Fruit fly (Drosophila melanogaster) whole organism, embryonic: ENCODE data around the gene kis.

Source experiments
- Bgb ChIP-seq: fragments of 200-800 bp; sonication (Bioruptor generic); IDR thresholded peaks from 2 replicates; pipeline ENCODE4 v1.3.6; 2022; ENCODE audit warnings: missing biosample characterization, missing genetic modification characterization; ENCODE audit not compliant: partially characterized antibody
- CG10267 ChIP-seq: fragments of 200-800 bp; sonication (Bioruptor generic); optimal IDR thresholded peaks from 2 replicates; lab custom pipeline; 2018; ENCODE audit warnings: missing biosample characterization, mild to moderate bottlenecking, missing genetic modification characterization, moderate library complexity
- CG11504 ChIP-seq: fragments of 200-800 bp; sonication (Bioruptor generic); optimal IDR thresholded peaks from 3 replicates; lab custom pipeline; 2019; ENCODE audit warnings: missing biosample characterization, mild to moderate bottlenecking, missing genetic modification characterization, moderate library complexity
- CG12659 ChIP-seq: fragments of 200-800 bp; sonication (Bioruptor generic); optimal IDR thresholded peaks from 3 replicates; lab custom pipeline; 2017; ENCODE audit warnings: mild to moderate bottlenecking, missing biosample characterization, missing genetic modification reagents, missing genetic modification characterization
- CG13287 ChIP-seq: fragments of 200-800 bp; sonication (Bioruptor generic); IDR thresholded peaks from 2 replicates; pipeline ENCODE4 v1.3.6; 2022; ENCODE audit warnings: missing biosample characterization, missing genetic modification characterization; ENCODE audit not compliant: partially characterized antibody
- CG15514 ChIP-seq: fragments of 200-800 bp; sonication (Bioruptor generic); optimal IDR thresholded peaks from 3 replicates; lab custom pipeline; 2017; ENCODE audit warnings: missing biosample characterization, missing genetic modification characterization, mild to moderate bottlenecking, moderate library complexity, missing genetic modification reagents
- CG15601 ChIP-seq: fragments of 200-800 bp; sonication (Bioruptor generic); optimal IDR thresholded peaks from 3 replicates; lab custom pipeline; 2019; ENCODE audit warnings: missing biosample characterization, mild to moderate bottlenecking, missing genetic modification characterization, moderate library complexity
- CG1603 ChIP-seq: fragments of 200-800 bp; sonication (Bioruptor generic); optimal IDR thresholded peaks from 2 replicates; lab custom pipeline; 2019; ENCODE audit warnings: missing biosample characterization, mild to moderate bottlenecking, missing genetic modification characterization, moderate library complexity
- CG18262 ChIP-seq: fragments of 200-800 bp; optimal IDR thresholded peaks from 3 replicates; lab custom pipeline; 2019; ENCODE audit warnings: missing biosample characterization, mild to moderate bottlenecking, missing genetic modification characterization, moderate library complexity
- CG2116 ChIP-seq: fragments of 200-800 bp; sonication (Bioruptor generic); optimal IDR thresholded peaks from 3 replicates; lab custom pipeline; 2018; ENCODE audit warnings: missing biosample characterization, mild to moderate bottlenecking, missing genetic modification characterization
- CG2199 ChIP-seq: fragments of 200-800 bp; sonication (Bioruptor generic); IDR thresholded peaks from 3 replicates; pipeline ENCODE4 v1.3.6; 2022; ENCODE audit warnings: missing biosample characterization, missing genetic modification characterization
- CG32772 ChIP-seq: fragments of 200-800 bp; sonication (Bioruptor generic); IDR thresholded peaks from 2 replicates; pipeline ENCODE4 v1.3.6; 2022; ENCODE audit warnings: missing biosample characterization, missing genetic modification characterization
- CG33213 ChIP-seq: fragments of 200-800 bp; sonication (Bioruptor generic); optimal IDR thresholded peaks from 3 replicates; lab custom pipeline; 2016; ENCODE audit warnings: missing biosample characterization, missing genetic modification characterization
- CG34422 ChIP-seq: fragments of 200-800 bp; sonication (Bioruptor generic); IDR thresholded peaks from 3 replicates; pipeline ENCODE4 v1.3.6; 2022; ENCODE audit warnings: missing biosample characterization, missing genetic modification characterization
- CG4328 ChIP-seq: fragments of 200-800 bp; sonication (Bioruptor generic); optimal IDR thresholded peaks from 3 replicates; lab custom pipeline; 2017; ENCODE audit warnings: missing biosample characterization, missing genetic modification reagents, missing genetic modification characterization
- CG4617 ChIP-seq: fragments of 200-800 bp; sonication (Bioruptor generic); optimal IDR thresholded peaks from 3 replicates; lab custom pipeline; 2016; ENCODE audit warnings: missing biosample characterization, missing genetic modification characterization, borderline replicate concordance
- CG7963 ChIP-seq: fragments of 200-800 bp; sonication (Bioruptor generic); IDR thresholded peaks from 3 replicates; pipeline ENCODE4 v1.3.6; 2022; ENCODE audit warnings: missing biosample characterization, missing genetic modification characterization; ENCODE audit not compliant: partially characterized antibody
- CG8388 ChIP-seq: fragments of 200-800 bp; sonication (Bioruptor generic); optimal IDR thresholded peaks from 2 replicates; lab custom pipeline; 2019; ENCODE audit warnings: missing biosample characterization, mild to moderate bottlenecking, missing genetic modification characterization, moderate library complexity
- Dek ChIP-seq: fragments of 200-800 bp; sonication (Bioruptor generic); optimal IDR thresholded peaks from 3 replicates; lab custom pipeline; 2019; ENCODE audit warnings: missing biosample characterization, mild to moderate bottlenecking, missing genetic modification characterization, moderate library complexity
- Dll ChIP-seq: fragments of 200-800 bp; sonication (Bioruptor generic); IDR thresholded peaks from 4 replicates; pipeline ENCODE4 v1.3.6; 2022; ENCODE audit warnings: missing biosample characterization, missing genetic modification characterization; ENCODE audit not compliant: partially characterized antibody
- Dp ChIP-seq: fragments of 200-800 bp; sonication (Bioruptor generic); optimal IDR thresholded peaks from 2 replicates; lab custom pipeline; 2018; ENCODE audit warnings: missing biosample characterization, mild to moderate bottlenecking, missing genetic modification characterization, moderate library complexity
- E2f2 ChIP-seq: fragments of 200-800 bp; sonication (Bioruptor generic); IDR thresholded peaks from 2 replicates; pipeline ENCODE4 v1.3.6; 2022; ENCODE audit warnings: missing biosample characterization, missing genetic modification characterization
- Ets97D ChIP-seq: fragments of 200-800 bp; sonication (Bioruptor generic); optimal IDR thresholded peaks from 3 replicates; lab custom pipeline; 2016; ENCODE audit warnings: missing biosample characterization, missing genetic modification characterization
- Fer1 ChIP-seq: fragments of 200-800 bp; sonication (Bioruptor generic); optimal IDR thresholded peaks from 2 replicates; lab custom pipeline; 2017; ENCODE audit warnings: missing biosample characterization, mild to moderate bottlenecking, missing genetic modification characterization
- HLH3B ChIP-seq: fragments of 200-800 bp; sonication (Bioruptor generic); IDR thresholded peaks from 2 replicates; pipeline ENCODE4 v1.3.6; 2022; ENCODE audit warnings: missing biosample characterization, missing genetic modification characterization
- HLH4C ChIP-seq: fragments of 200-800 bp; sonication (Bioruptor generic); IDR thresholded peaks from 3 replicates; pipeline ENCODE4 v1.3.6; 2022; ENCODE audit warnings: missing biosample characterization, missing genetic modification characterization; ENCODE audit not compliant: partially characterized antibody
- Hr78 ChIP-seq, 2 experiments: fragments of 200-800 bp in 1 of 2; fragments of >200 bp in 1 of 2; sonication (Bioruptor generic) in 1 of 2; optimal IDR thresholded peaks; 2 replicates each; lab custom pipeline; 2017 to 2019; ENCODE audit warnings: missing biosample characterization in 2 of 2, missing genetic modification characterization in 2 of 2, mild to moderate bottlenecking in 1 of 2, moderate library complexity in 1 of 2
- MBD-R2 ChIP-seq: fragments of 200-800 bp; sonication (Bioruptor generic); IDR thresholded peaks from 2 replicates; pipeline ENCODE4 v1.3.6; 2022; ENCODE audit warnings: missing biosample characterization, missing genetic modification characterization
- Med ChIP-seq: fragments of 200-800 bp; sonication (Bioruptor generic); peaks from one replicate; lab custom pipeline; 2016; ENCODE audit warnings: missing biosample characterization, missing genetic modification characterization, mild to moderate bottlenecking, inconsistent platforms, moderate library complexity
- Myb ChIP-seq: fragments of 200-800 bp; sonication (Bioruptor generic); optimal IDR thresholded peaks from 2 replicates; lab custom pipeline; 2016; ENCODE audit warnings: missing biosample characterization, missing genetic modification characterization
- Neu2 ChIP-seq: fragments of 200-800 bp; sonication (Bioruptor generic); optimal IDR thresholded peaks from 3 replicates; lab custom pipeline; 2016; ENCODE audit warnings: missing biosample characterization, missing genetic modification characterization, borderline replicate concordance
- Sin3A ChIP-seq: fragments of >200 bp; optimal IDR thresholded peaks from 2 replicates; lab custom pipeline; 2018
- Sry-δ ChIP-seq: fragments of 200-800 bp; sonication (Bioruptor generic); optimal IDR thresholded peaks from 2 replicates; lab custom pipeline; 2016; ENCODE audit warnings: missing biosample characterization, missing genetic modification characterization
- Xbp1 ChIP-seq: fragments of 200-800 bp; sonication (Bioruptor generic); optimal IDR thresholded peaks from 3 replicates; lab custom pipeline; 2016; ENCODE audit warnings: missing biosample characterization, mild to moderate bottlenecking, missing genetic modification characterization
- YL-1 ChIP-seq: fragments of 200-800 bp; sonication (Bioruptor generic); optimal IDR thresholded peaks from 3 replicates; lab custom pipeline; 2017; ENCODE audit warnings: missing biosample characterization, mild to moderate bottlenecking, missing genetic modification characterization
- amos ChIP-seq: fragments of 200-800 bp; sonication (Bioruptor generic); IDR thresholded peaks from 2 replicates; pipeline ENCODE4 v1.3.6; 2022; ENCODE audit warnings: missing biosample characterization, missing genetic modification characterization; ENCODE audit not compliant: partially characterized antibody
- ato ChIP-seq: fragments of 200-800 bp; sonication (Bioruptor generic); IDR thresholded peaks from 2 replicates; pipeline ENCODE4 v1.3.6; 2022; ENCODE audit warnings: missing biosample characterization, missing genetic modification characterization; ENCODE audit not compliant: partially characterized antibody
- bbx ChIP-seq: fragments of 200-800 bp; sonication (Bioruptor generic); IDR thresholded peaks from 2 replicates; pipeline ENCODE4 v1.3.6; 2022; ENCODE audit warnings: missing biosample characterization, missing genetic modification characterization; ENCODE audit not compliant: partially characterized antibody
- eve ChIP-seq, 2 experiments: fragments of >200 bp; optimal IDR thresholded peaks; 2 replicates each; lab custom pipeline; 2017; ENCODE audit warnings: missing biosample characterization in 2 of 2, missing genetic modification characterization in 2 of 2
- ftz-f1 ChIP-seq: fragments of 200-800 bp; sonication (Bioruptor generic); optimal IDR thresholded peaks from 2 replicates; lab custom pipeline; 2016; ENCODE audit warnings: missing biosample characterization, missing genetic modification characterization
- gfzf ChIP-seq: fragments of 200-800 bp; sonication (Bioruptor generic); optimal IDR thresholded peaks from 2 replicates; lab custom pipeline; 2016; ENCODE audit warnings: missing biosample characterization, mild to moderate bottlenecking, missing genetic modification characterization, moderate library complexity
- gro ChIP-seq: fragments of 200-800 bp; sonication (Bioruptor generic); optimal IDR thresholded peaks from 2 replicates; lab custom pipeline; 2016; ENCODE audit warnings: missing biosample characterization, missing genetic modification characterization
- lilli ChIP-seq: fragments of 200-800 bp; sonication (Bioruptor generic); optimal IDR thresholded peaks from 3 replicates; lab custom pipeline; 2016; ENCODE audit warnings: missing biosample characterization, missing genetic modification characterization
- lov ChIP-seq, 2 experiments: fragments of 200-800 bp in 1 of 2; fragments of >200 bp in 1 of 2; sonication (Bioruptor generic) in 1 of 2; IDR thresholded peaks in 1 of 2; optimal IDR thresholded peaks in 1 of 2; 2 replicates in 1 of 2; 3 replicates in 1 of 2; pipeline versions ENCODE4 v1.3.6 to Lab custom; 2017 to 2022; ENCODE audit warnings: missing biosample characterization in 1 of 2, missing genetic modification characterization in 1 of 2
- row ChIP-seq: fragments of 200-800 bp; sonication (Bioruptor generic); IDR thresholded peaks from 3 replicates; pipeline ENCODE4 v1.3.6; 2022; ENCODE audit warnings: missing biosample characterization, missing genetic modification characterization
- sqz ChIP-seq: fragments of 200-800 bp; sonication (Bioruptor generic); optimal IDR thresholded peaks from 3 replicates; lab custom pipeline; 2018; ENCODE audit warnings: missing biosample characterization, mild to moderate bottlenecking, missing genetic modification characterization
- stwl ChIP-seq: fragments of 200-800 bp; sonication (Bioruptor generic); optimal IDR thresholded peaks from 3 replicates; lab custom pipeline; 2018; ENCODE audit warnings: missing biosample characterization, mild to moderate bottlenecking, missing genetic modification characterization, moderate library complexity
- zen2 ChIP-seq: fragments of 200-800 bp; sonication (Bioruptor generic); IDR thresholded peaks from 3 replicates; pipeline ENCODE4 v1.3.6; 2022; ENCODE audit warnings: missing biosample characterization, missing genetic modification characterization; ENCODE audit not compliant: partially characterized antibody

Gene kis

DNA sequence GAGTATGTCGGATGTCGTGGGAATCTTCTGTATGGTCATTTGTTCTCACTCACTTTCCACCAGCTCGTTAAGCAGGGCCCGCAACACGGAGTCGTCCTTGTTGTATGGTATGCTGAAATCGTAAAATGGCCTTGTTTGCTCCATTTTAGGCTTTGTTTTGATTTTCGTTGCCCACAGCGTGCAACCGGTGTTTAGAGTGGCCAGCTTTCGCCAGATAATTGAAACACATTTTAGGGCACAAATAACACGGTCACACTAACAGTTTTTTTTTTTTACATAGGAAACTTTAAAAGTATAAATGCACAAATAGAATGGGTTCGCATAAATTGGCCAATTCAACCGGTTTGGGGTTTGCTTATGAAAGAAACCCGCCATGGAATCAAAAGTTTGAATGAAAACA lies 1.6 kb upstream of the kis start, which contains the start of gene Rpp30 (continued):
- TF ChIP-seq MBD-R2 (GFP tag; lab: Robert Waterston, UW) (peak; percentile 95), Dp (GFP tag; lab: Kevin White, UChicago) (peak; percentile 59), HLH4C (GFP tag; lab: Robert Waterston, UW) (0 out of 3 replicates have a peak, but pooled peaks have one; percentile 28), Sin3A (peak; percentile 43), gro (peak; percentile 43), zen2 (GFP tag; lab: Robert Waterston, UW) (0 out of 3 replicates have a peak, but pooled peaks have one; percentile 3), Hr78 (GFP tag; optimal IDR thresholded peaks at IDR 0.05; lab: Kevin White, UChicago) (no peak), CG15601 (tag; lab: Kevin White, UChicago) (peak; percentile 53), bbx (GFP tag; lab: Robert Waterston, UW) (peak; percentile 14; the same call in 1 of the 2 replicates), CG33213 (peak; percentile 10), CG13287 (GFP tag; lab: Robert Waterston, UW) (peak; percentile 63), E2f2 (GFP tag; lab: Robert Waterston, UW) (peak; percentile 69), CG32772 (GFP tag; lab: Robert Waterston, UW) (peak; percentile 42; the same call in 1 of the 2 replicates), CG2199 (no peak), HLH3B (GFP tag; lab: Robert Waterston, UW) (no peak; the same call in 1 of the 2 replicates), CG4328 (no peak), lilli (GFP tag; lab: Kevin White, UChicago) (no peak), CG1603 (tag; lab: Kevin White, UChicago) (peak; percentile 1), row (peak; percentile 20; the same call in 1 of the 3 replicates), Xbp1 (GFP tag; lab: Kevin White, UChicago) (no peak), CG12659 (GFP tag; lab: Kevin White, UChicago) (peak; percentile 56), CG11504 (tag; lab: Kevin White, UChicago) (peak; percentile 22), stwl (tag; lab: Kevin White, UChicago) (peak; percentile 87), Sry-δ (peak; percentile 32), eve (GFP tag; optimal IDR thresholded peaks at IDR 0.05; lab: Kevin White, UChicago) (no peak), ftz-f1 (GFP tag; lab: Kevin White, UChicago) (peak; percentile 74), Bgb (GFP tag; lab: Robert Waterston, UW) (peak; percentile 34; the same call in 1 of the 2 replicates), Ets97D (GFP tag; lab: Kevin White, UChicago) (peak; percentile 67), Neu2 (GFP tag; lab: Kevin White, UChicago) (no peak), Myb (GFP tag; lab: Kevin White, UChicago) (peak; percentile 69), lov (optimal IDR thresholded peaks at IDR 0.05; lab: Kevin White, UChicago) (no peak), lov (GFP tag; IDR thresholded peaks at IDR 0.05; lab: Robert Waterston, UW) (no peak), Dek (tag; lab: Kevin White, UChicago) (peak; percentile 22), sqz (GFP tag; lab: Kevin White, UChicago) (peak; percentile 97), YL-1 (GFP tag; lab: Kevin White, UChicago) (peak; percentile 80), CG8388 (GFP tag; lab: Kevin White, UChicago) (no peak), CG15514 (GFP tag; lab: Kevin White, UChicago) (peak; percentile 36), CG4617 (GFP tag; lab: Kevin White, UChicago) (peak; percentile 40), CG18262 (tag; lab: Kevin White, UChicago) (no peak), gfzf (GFP tag; lab: Kevin White, UChicago) (peak; percentile 92), amos (peak; percentile 27; the same call in 1 of the 2 replicates), CG34422 (GFP tag; lab: Robert Waterston, UW) (peak; percentile 53; the same call in 1 of the 3 replicates), CG2116 (GFP tag; lab: Kevin White, UChicago) (peak; percentile 18), Dll (GFP tag; lab: Robert Waterston, UW) (peak; percentile 49; the same call in 2 of the 4 replicates), ato (GFP tag; lab: Robert Waterston, UW) (0 out of 2 replicates have a peak, but pooled peaks have one; percentile 20), CG7963 (GFP tag; lab: Robert Waterston, UW) (no peak), Med (GFP tag; lab: Kevin White, UChicago) (peak; percentile 61), CG10267 (tag; lab: Kevin White, UChicago) (peak; percentile 23), Fer1 (GFP tag; lab: Kevin White, UChicago) (peak; percentile 21)
